Worm (Caenorhabditis elegans): ENCODE data around the gene str-93.

The str-93 gene

ce11 chrV:17699659-17700058 is 26.4 kb upstream of the str-93 start, which contains the start of gene Y26G10.6:
Gene Y26G10.6 (plus strand): TSS chrV:17699959.
- TF ChIP-seq tab-1 (GFP tag; IDR thresholded peaks at IDR 0.05) (no peak), ztf-29 (GFP tag; IDR thresholded peaks at IDR 0.05) (no peak), cog-1 (tag; optimal IDR thresholded peaks at IDR 0.05) (no peak), flt-1 (GFP tag; IDR thresholded peaks at IDR 0.05) (no peak), ztf-23 (GFP tag; IDR thresholded peaks at IDR 0.05) (no peak), T22C8.4 (GFP tag; IDR thresholded peaks at IDR 0.05) (no peak)

- TF ChIP-seq med-1 (GFP tag; optimal IDR thresholded peaks at IDR 0.05; ENCODE audit: insufficient read depth) (no peak), klf-2 (GFP tag; conservative IDR thresholded peaks at IDR 0.05) (no peak), ztf-29 (GFP tag; IDR thresholded peaks at IDR 0.05) (no peak), tab-1 (GFP tag; IDR thresholded peaks at IDR 0.05) (no peak), T22C8.4 (GFP tag; IDR thresholded peaks at IDR 0.05) (no peak), flt-1 (GFP tag; IDR thresholded peaks at IDR 0.05) (no peak), cog-1 (tag; optimal IDR thresholded peaks at IDR 0.05) (no peak), ztf-23 (GFP tag; IDR thresholded peaks at IDR 0.05) (no peak), ref-1 (GFP tag; conservative IDR thresholded peaks at IDR 0.05) (no peak)
These were observed 25.9 kb upstream of the str-93 start, which contains the start of gene Y26G10.4 for ce11 chrV:17699097-17699496. Gene Y26G10.4 (minus strand): TSS chrV:17699197.

DNA sequence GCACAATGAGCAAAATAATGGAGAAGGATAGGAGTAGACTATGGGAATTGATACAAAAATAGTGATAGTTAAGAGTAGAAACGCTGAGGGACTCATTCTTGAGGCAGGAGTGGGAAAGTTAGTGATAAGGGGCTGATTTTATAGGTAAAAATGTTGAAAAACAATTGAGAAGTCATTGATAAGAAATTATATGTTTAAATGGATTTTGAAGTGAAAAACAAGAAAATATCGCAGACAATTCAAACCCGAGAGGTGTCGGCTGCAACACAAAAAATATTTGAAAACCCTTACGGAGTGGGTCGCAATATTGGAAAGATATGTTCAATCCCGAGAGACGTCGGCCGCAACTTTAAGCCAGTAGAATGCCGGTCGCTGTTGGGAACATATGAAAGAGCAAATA is 23.5 kb upstream of the str-93 start, which contains the start of gene spp-29:
Gene spp-29, minus strand, starts transcription at position 101 of the 400 bp plus-strand sequence.
- TF ChIP-seq tab-1 (GFP tag; IDR thresholded peaks at IDR 0.05) (no peak), ref-1 (GFP tag; conservative IDR thresholded peaks at IDR 0.05) (no peak), klf-2 (GFP tag; conservative IDR thresholded peaks at IDR 0.05) (no peak), T22C8.4 (GFP tag; IDR thresholded peaks at IDR 0.05) (no peak), ztf-23 (GFP tag; IDR thresholded peaks at IDR 0.05) (no peak), med-1 (GFP tag; optimal IDR thresholded peaks at IDR 0.05; ENCODE audit: insufficient read depth) (no peak), flt-1 (GFP tag; IDR thresholded peaks at IDR 0.05) (no peak), ztf-29 (GFP tag; IDR thresholded peaks at IDR 0.05) (no peak), cog-1 (tag; optimal IDR thresholded peaks at IDR 0.05) (no peak)

ce11 chrV:17695802-17696201 is 22.6 kb upstream of the str-93 start, which contains the start of gene Y26G10.1:
Gene Y26G10.1 (minus strand): TSS chrV:17695902.
- no peak for TF ChIP-seq flt-1 (GFP tag; IDR thresholded peaks at IDR 0.05)

ce11 chrV:17694260-17694659 is 21.0 kb upstream of the str-93 start:
- TF ChIP-seq med-1 (GFP tag; optimal IDR thresholded peaks at IDR 0.05; ENCODE audit: insufficient read depth) (no peak), tab-1 (GFP tag; IDR thresholded peaks at IDR 0.05) (no peak), ztf-29 (GFP tag; IDR thresholded peaks at IDR 0.05) (no peak)

DNA sequence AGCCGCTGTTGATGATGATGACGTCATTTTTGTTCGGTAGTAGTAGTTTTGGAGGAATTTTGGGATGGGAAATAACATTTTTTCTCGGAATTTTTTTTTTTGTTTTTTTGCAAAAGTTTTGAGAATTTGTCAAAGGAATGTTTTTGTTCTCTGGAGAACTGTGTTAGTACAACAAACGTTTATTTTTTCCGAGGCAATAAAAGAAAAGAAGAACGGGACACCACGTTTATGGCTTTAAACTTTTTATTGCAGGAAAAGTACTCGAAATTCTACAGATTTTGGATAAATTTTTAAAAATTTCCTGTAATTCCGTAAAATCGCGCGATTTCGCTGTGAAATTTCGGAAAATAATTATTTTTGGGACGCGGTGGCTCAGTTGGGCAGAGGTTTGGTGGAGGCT is 17.7 kb upstream of the str-93 start, which contains the start of gene F59A1.13:
Gene F59A1.13, minus strand, starts transcription at position 101 of the 400 bp plus-strand sequence.
- no peak for TF ChIP-seq ztf-29 (GFP tag; IDR thresholded peaks at IDR 0.05)
- TF ChIP-seq klf-2 (GFP tag; conservative IDR thresholded peaks at IDR 0.05): no peak
- no peak for TF ChIP-seq T22C8.4 (GFP tag; IDR thresholded peaks at IDR 0.05)
- TF ChIP-seq ztf-23 (GFP tag; IDR thresholded peaks at IDR 0.05): no peak
- TF ChIP-seq flt-1 (GFP tag; IDR thresholded peaks at IDR 0.05): no peak
- TF ChIP-seq med-1 (GFP tag; optimal IDR thresholded peaks at IDR 0.05; ENCODE audit: insufficient read depth): no peak
- TF ChIP-seq cog-1 (tag; optimal IDR thresholded peaks at IDR 0.05): no peak
- no peak for TF ChIP-seq tab-1 (GFP tag; IDR thresholded peaks at IDR 0.05)
- no peak for TF ChIP-seq ref-1 (GFP tag; conservative IDR thresholded peaks at IDR 0.05)

DNA sequence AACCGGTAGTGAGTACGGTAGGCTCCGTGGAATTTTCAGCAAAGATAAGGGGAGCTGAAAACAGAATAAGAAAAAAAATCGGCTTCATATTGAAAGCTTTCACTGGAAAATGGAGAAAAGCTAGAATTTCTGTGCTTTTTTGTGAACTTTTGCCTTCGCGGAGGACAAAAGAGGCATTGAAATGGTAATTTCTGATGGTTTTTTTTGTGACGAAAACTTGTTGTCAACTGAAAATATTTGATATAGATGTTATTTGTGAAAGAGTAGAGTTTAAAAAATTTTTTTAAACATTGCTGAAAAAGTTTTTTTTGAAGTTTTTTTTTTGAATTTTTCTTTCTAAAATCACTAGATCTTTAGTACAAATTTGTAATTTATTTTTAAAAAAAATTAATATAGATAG is 13.6 kb upstream of the str-93 start, which contains the start of gene F59A1.18:
Gene F59A1.18, minus strand, starts transcription at position 101 of the 400 bp plus-strand sequence.
- TF ChIP-seq ztf-29 (GFP tag; IDR thresholded peaks at IDR 0.05): no peak
- no peak for TF ChIP-seq med-1 (GFP tag; optimal IDR thresholded peaks at IDR 0.05; ENCODE audit: insufficient read depth)
- no peak for TF ChIP-seq ref-1 (GFP tag; conservative IDR thresholded peaks at IDR 0.05)
- no peak for TF ChIP-seq ztf-23 (GFP tag; IDR thresholded peaks at IDR 0.05)
- TF ChIP-seq cog-1 (tag; optimal IDR thresholded peaks at IDR 0.05): no peak
- TF ChIP-seq T22C8.4 (GFP tag; IDR thresholded peaks at IDR 0.05): no peak
- TF ChIP-seq flt-1 (GFP tag; IDR thresholded peaks at IDR 0.05): no peak
- TF ChIP-seq klf-2 (GFP tag; conservative IDR thresholded peaks at IDR 0.05): no peak
- no peak for TF ChIP-seq tab-1 (GFP tag; IDR thresholded peaks at IDR 0.05)

- no peak for TF ChIP-seq tab-1 (GFP tag; IDR thresholded peaks at IDR 0.05)
These were observed 11.6 kb upstream of the str-93 start, which contains the start of the genes F59A1.16 and F59A1.6 for ce11 chrV:17684857-17685256. Gene F59A1.16 (minus strand): TSS chrV:17684957. Gene F59A1.6 (plus strand): TSS chrV:17685141.

DNA sequence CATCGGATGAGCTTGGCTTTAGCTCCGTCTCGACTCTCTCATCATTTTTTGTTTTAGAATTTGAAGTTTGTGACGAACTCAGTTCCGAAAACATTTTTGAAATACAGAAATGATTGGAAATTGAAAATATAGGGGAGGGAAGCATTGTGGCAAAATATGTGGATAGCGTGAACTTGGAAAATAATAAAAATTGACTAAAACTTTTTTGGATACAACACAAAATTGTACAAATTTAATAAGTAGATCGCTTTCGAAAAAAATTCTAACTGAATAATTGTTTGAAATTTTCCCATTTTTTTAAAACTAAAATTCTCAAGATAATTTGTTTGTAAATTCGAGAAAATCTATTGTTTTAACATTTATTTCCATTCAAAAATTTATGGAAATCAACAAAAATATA is 10.5 kb upstream of the str-93 start, which contains the start of gene F59A1.15:
Gene F59A1.15, minus strand, starts transcription at position 101 of the 400 bp plus-strand sequence.
- TF ChIP-seq ztf-23 (GFP tag; IDR thresholded peaks at IDR 0.05) (no peak), cog-1 (tag; optimal IDR thresholded peaks at IDR 0.05) (no peak), med-1 (GFP tag; optimal IDR thresholded peaks at IDR 0.05; ENCODE audit: insufficient read depth) (no peak), klf-2 (GFP tag; conservative IDR thresholded peaks at IDR 0.05) (no peak), flt-1 (GFP tag; IDR thresholded peaks at IDR 0.05) (no peak), tab-1 (GFP tag; IDR thresholded peaks at IDR 0.05) (no peak), ztf-29 (GFP tag; IDR thresholded peaks at IDR 0.05) (no peak), T22C8.4 (GFP tag; IDR thresholded peaks at IDR 0.05) (no peak), ref-1 (GFP tag; conservative IDR thresholded peaks at IDR 0.05) (no peak)

- no peak for TF ChIP-seq ref-1 (GFP tag; conservative IDR thresholded peaks at IDR 0.05)
- TF ChIP-seq cog-1 (tag; optimal IDR thresholded peaks at IDR 0.05): no peak
- no peak for TF ChIP-seq ztf-23 (GFP tag; IDR thresholded peaks at IDR 0.05)
- TF ChIP-seq tab-1 (GFP tag; IDR thresholded peaks at IDR 0.05): no peak
- no peak for TF ChIP-seq klf-2 (GFP tag; conservative IDR thresholded peaks at IDR 0.05)
- no peak for TF ChIP-seq med-1 (GFP tag; optimal IDR thresholded peaks at IDR 0.05; ENCODE audit: insufficient read depth)
- TF ChIP-seq flt-1 (GFP tag; IDR thresholded peaks at IDR 0.05): no peak
- TF ChIP-seq ztf-29 (GFP tag; IDR thresholded peaks at IDR 0.05): no peak
- TF ChIP-seq T22C8.4 (GFP tag; IDR thresholded peaks at IDR 0.05): no peak
These were observed 10.0 kb upstream of the str-93 start for ce11 chrV:17683290-17683689.

Measured in whole organism, midembryonic.